Worm (Caenorhabditis elegans): ENCODE data around the gene T20B12.3.

DNA sequence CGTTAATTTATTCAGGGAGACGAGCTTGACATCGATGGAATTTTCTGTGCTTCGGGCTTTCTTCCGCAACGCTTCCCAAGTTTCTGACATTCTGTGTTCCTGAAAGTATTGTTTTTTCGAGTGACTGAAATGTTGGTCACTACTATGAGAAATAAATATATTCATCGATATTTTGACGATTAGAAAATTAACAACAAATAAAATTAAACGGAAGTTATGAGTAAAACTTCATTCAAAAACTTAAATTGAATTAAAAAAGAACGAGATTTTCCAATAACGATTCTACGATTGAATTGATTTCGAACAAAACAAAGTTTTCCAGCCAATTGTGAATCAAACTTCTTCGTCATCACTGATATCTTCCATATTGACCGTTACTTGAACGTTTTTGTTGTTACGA lies 32.8 kb upstream of the T20B12.3 start, which contains the start of gene gos-28:
- TF ChIP-seq scrt-1 (GFP tag; IDR thresholded peaks at IDR 0.05): no peak
- no peak for TF ChIP-seq ama-1 (optimal IDR thresholded peaks at IDR 0.05)
- TF ChIP-seq hnd-1 (tag; optimal IDR thresholded peaks at IDR 0.05): no peak
- TF ChIP-seq flt-1 (GFP tag; IDR thresholded peaks at IDR 0.05): no peak
- no peak for TF ChIP-seq pes-1 (GFP tag; IDR thresholded peaks at IDR 0.05)
- TF ChIP-seq sea-1 (GFP tag; conservative IDR thresholded peaks at IDR 0.05): no peak
- TF ChIP-seq B0310.2 (tag; optimal IDR thresholded peaks at IDR 0.05): no peak
- no peak for TF ChIP-seq ceh-36 (tag; optimal IDR thresholded peaks at IDR 0.05)
- TF ChIP-seq tbx-11 (GFP tag; IDR thresholded peaks at IDR 0.05): no peak
- TF ChIP-seq hmbx-1 (tag; optimal IDR thresholded peaks at IDR 0.05): no peak
